Worm (Caenorhabditis elegans) whole organism, L4 larva: Measurements from ENCODE around the gene ref-2.

ENCODE experiments used
- F10B5.3 ChIP-seq: sonication (generic microtip); optimal IDR thresholded peaks from 2 replicates; lab custom pipeline; 2016; ENCODE audit warnings: mild to moderate bottlenecking, missing genetic modification characterization, missing compliant biosample characterization
- F49E8.2 ChIP-seq: sonication (generic microtip); optimal IDR thresholded peaks from 2 replicates; lab custom pipeline; 2016; ENCODE audit warnings: missing compliant biosample characterization, mild to moderate bottlenecking, missing genetic modification characterization, borderline replicate concordance
- T20F7.1 ChIP-seq: fragments of 200-800 bp; sonication (Bioruptor generic); optimal IDR thresholded peaks from 2 replicates; lab custom pipeline; 2018; ENCODE audit warnings: mild to moderate bottlenecking, missing genetic modification characterization, missing compliant biosample characterization
- Y75B8A.6 ChIP-seq: fragments of 200-800 bp; sonication (Bioruptor generic); IDR thresholded peaks from 2 replicates; pipeline ENCODE4 v1.3.6; 2022; ENCODE audit warnings: missing genetic modification reagents, missing genetic modification characterization, missing compliant biosample characterization
- ZK337.2 ChIP-seq: fragments of 200-800 bp; sonication (Bioruptor generic); IDR thresholded peaks from 2 replicates; pipeline ENCODE4 v1.3.6; 2022; ENCODE audit warnings: missing genetic modification reagents, missing genetic modification characterization, missing compliant biosample characterization
- ZK546.5 ChIP-seq, 2 experiments: sonication (generic microtip); optimal IDR thresholded peaks; 2 replicates each; lab custom pipeline; 2017; ENCODE audit warnings: missing biosample characterization in 2 of 2, missing genetic modification characterization in 2 of 2
- aha-1 ChIP-seq: fragments of 150-350 bp; peaks from one replicate; lab custom pipeline; 2014; ENCODE audit warnings: missing biosample characterization, missing genetic modification characterization
- ceh-28 ChIP-seq: fragments of 150-350 bp; optimal IDR thresholded peaks from 2 replicates; lab custom pipeline; 2014; ENCODE audit warnings: missing biosample characterization, missing genetic modification reagents, missing genetic modification characterization
- ceh-44 ChIP-seq: fragments of 200-800 bp; sonication (Bioruptor generic); IDR thresholded peaks from 2 replicates; pipeline ENCODE4 v1.3.6; 2022; ENCODE audit warnings: missing genetic modification reagents, missing genetic modification characterization, missing compliant biosample characterization
- daf-16 ChIP-seq, 3 experiments: sonication (generic microtip); optimal IDR thresholded peaks; 2 replicates each; lab custom pipeline; 2016 to 2017; ENCODE audit warnings: missing genetic modification characterization in 3 of 3, missing genetic modification reagents in 3 of 3, mild to moderate bottlenecking in 2 of 3, missing compliant biosample characterization in 2 of 3, missing biosample characterization in 1 of 3, moderate library complexity in 1 of 3
- dve-1 ChIP-seq: sonication (generic microtip); optimal IDR thresholded peaks from 2 replicates; lab custom pipeline; 2017; ENCODE audit warnings: antibody characterized with exemption, mild to moderate bottlenecking, missing genetic modification characterization, missing compliant biosample characterization; ENCODE audit not compliant: insufficient read depth
- fkh-10 ChIP-seq: fragments of 150-350 bp; optimal IDR thresholded peaks from 2 replicates; lab custom pipeline; 2014; ENCODE audit warnings: missing biosample characterization, missing genetic modification reagents, missing genetic modification characterization
- fos-1 ChIP-seq: fragments of 150-350 bp; optimal IDR thresholded peaks from 2 replicates; lab custom pipeline; 2014; ENCODE audit warnings: missing biosample characterization, missing genetic modification characterization
- hif-1 ChIP-seq, 2 experiments: sonication (generic microtip); optimal IDR thresholded peaks; 2 replicates each; lab custom pipeline; 2016 to 2017; ENCODE audit warnings: missing compliant biosample characterization in 2 of 2, missing genetic modification characterization in 2 of 2, missing genetic modification reagents in 2 of 2, missing genotype in 2 of 2, mild to moderate bottlenecking in 1 of 2
- hlh-30 ChIP-seq: sonication (generic microtip); optimal IDR thresholded peaks from 2 replicates; lab custom pipeline; 2017; ENCODE audit warnings: antibody characterized with exemption, mild to moderate bottlenecking, missing genetic modification characterization, missing compliant biosample characterization; ENCODE audit not compliant: insufficient read depth
- hmg-1.1 ChIP-seq: fragments of 200-800 bp; sonication (Bioruptor generic); IDR thresholded peaks from 2 replicates; pipeline ENCODE4 v1.3.6; 2022; ENCODE audit warnings: missing genetic modification reagents, missing genetic modification characterization, missing compliant biosample characterization
- lim-7 ChIP-seq: fragments of 200-800 bp; sonication (Bioruptor generic); IDR thresholded peaks from 2 replicates; pipeline ENCODE4 v1.3.6; 2022; ENCODE audit warnings: missing genetic modification characterization, missing compliant biosample characterization
- lin-1 ChIP-seq: fragments of 200-800 bp; sonication (Bioruptor generic); IDR thresholded peaks from 2 replicates; pipeline ENCODE4 v1.3.6; 2022; ENCODE audit warnings: missing genetic modification reagents, missing genetic modification characterization, missing compliant biosample characterization
- lin-13 ChIP-seq: fragments of 150-350 bp; optimal IDR thresholded peaks from 2 replicates; lab custom pipeline; 2014; ENCODE audit warnings: missing biosample characterization, missing genetic modification reagents, missing genetic modification characterization
- lin-38 ChIP-seq: fragments of 200-800 bp; sonication (Bioruptor generic); IDR thresholded peaks from 2 replicates; pipeline ENCODE4 v1.3.6; 2022; ENCODE audit warnings: missing genetic modification reagents, missing genetic modification characterization, missing compliant biosample characterization
- lsy-2 ChIP-seq, 2 experiments: fragments of 150-350 bp in 1 of 2; sonication (generic microtip) in 1 of 2; optimal IDR thresholded peaks; 2 replicates each; lab custom pipeline; 2014 to 2017; ENCODE audit warnings: missing biosample characterization in 2 of 2, missing genetic modification characterization in 2 of 2
- madf-5 ChIP-seq, 2 experiments: fragments of 200-800 bp; sonication (Bioruptor generic); IDR thresholded peaks; 2 replicates each; pipeline ENCODE4 v1.3.6; 2022; ENCODE audit warnings: missing compliant biosample characterization in 2 of 2, missing genetic modification characterization in 2 of 2
- madf-9 ChIP-seq: fragments of 200-800 bp; sonication (Bioruptor generic); conservative IDR thresholded peaks from 2 replicates; pipeline ENCODE4 v1.3.6; 2022; ENCODE audit warnings: missing genetic modification reagents, missing genetic modification characterization, missing compliant biosample characterization
- mdl-1 ChIP-seq, 2 experiments: fragments of 150-350 bp in 1 of 2; sonication (generic microtip) in 1 of 2; optimal IDR thresholded peaks; 2 replicates each; lab custom pipeline; 2014 to 2017; ENCODE audit warnings: missing biosample characterization in 2 of 2, missing genetic modification characterization in 2 of 2
- mes-2 ChIP-seq: sonication (generic microtip); optimal IDR thresholded peaks from 2 replicates; lab custom pipeline; 2016; ENCODE audit warnings: missing genotype, mild to moderate bottlenecking, missing genetic modification characterization, missing compliant biosample characterization; ENCODE audit not compliant: poor library complexity, severe bottlenecking
- mxl-2 ChIP-seq: fragments of 200-800 bp; sonication (Bioruptor generic); conservative IDR thresholded peaks from 2 replicates; pipeline ENCODE4 v1.3.6; 2022; ENCODE audit warnings: missing genetic modification reagents, missing genetic modification characterization, missing compliant biosample characterization
- mxl-3 ChIP-seq: fragments of 200-800 bp; sonication (Bioruptor generic); optimal IDR thresholded peaks from 2 replicates; lab custom pipeline; 2018; ENCODE audit warnings: mild to moderate bottlenecking, missing genetic modification characterization, missing compliant biosample characterization
- nhr-10 ChIP-seq: fragments of 150-350 bp; optimal IDR thresholded peaks from 2 replicates; lab custom pipeline; 2014; ENCODE audit warnings: missing biosample characterization, missing genetic modification characterization
- nhr-11 ChIP-seq: fragments of 150-350 bp; optimal IDR thresholded peaks from 2 replicates; lab custom pipeline; 2014; ENCODE audit warnings: missing biosample characterization, missing genetic modification characterization
- nhr-237 ChIP-seq: sonication (generic microtip); optimal IDR thresholded peaks from 2 replicates; lab custom pipeline; 2017; ENCODE audit warnings: missing biosample characterization, missing genetic modification characterization
- nhr-42 ChIP-seq: fragments of 200-800 bp; sonication (Bioruptor generic); IDR thresholded peaks from 2 replicates; pipeline ENCODE4 v1.3.6; 2022; ENCODE audit warnings: missing genetic modification characterization, missing compliant biosample characterization
- nhr-76 ChIP-seq: fragments of 150-350 bp; optimal IDR thresholded peaks from 2 replicates; lab custom pipeline; 2014; ENCODE audit warnings: missing biosample characterization, missing genetic modification characterization
- pha-4 ChIP-seq, 2 experiments: fragments of 150-350 bp in 1 of 2; fragments of 200-800 bp in 1 of 2; sonication (Bioruptor generic) in 1 of 2; IDR thresholded peaks in 1 of 2; optimal IDR thresholded peaks in 1 of 2; 2 replicates each; pipeline versions ENCODE4 v1.3.6 to Lab custom; 2014 to 2022; ENCODE audit warnings: missing genetic modification characterization in 2 of 2, missing genetic modification reagents in 2 of 2, missing biosample characterization in 1 of 2, missing compliant biosample characterization in 1 of 2
- pqm-1 ChIP-seq: sonication (generic microtip); optimal IDR thresholded peaks from 2 replicates; lab custom pipeline; 2017; ENCODE audit warnings: missing biosample characterization, missing genetic modification characterization
- rbr-2 ChIP-seq: sonication (generic microtip); optimal IDR thresholded peaks from 2 replicates; lab custom pipeline; 2016; ENCODE audit warnings: missing genotype, missing genetic modification characterization, missing compliant biosample characterization
- saeg-2 ChIP-seq: fragments of 200-800 bp; sonication (Bioruptor generic); IDR thresholded peaks from 2 replicates; pipeline ENCODE4 v1.3.6; 2022; ENCODE audit warnings: missing genetic modification reagents, missing genetic modification characterization, missing compliant biosample characterization
- snpc-4 ChIP-seq: fragments of 150-350 bp; optimal IDR thresholded peaks from 2 replicates; lab custom pipeline; 2014; ENCODE audit warnings: missing biosample characterization, missing genetic modification characterization
- spr-3 ChIP-seq: fragments of 200-800 bp; sonication (Bioruptor generic); optimal IDR thresholded peaks from 2 replicates; lab custom pipeline; 2018; ENCODE audit warnings: mild to moderate bottlenecking, missing genetic modification characterization, missing compliant biosample characterization
- unc-62 ChIP-seq, 3 experiments: fragments of 150-350 bp in 1 of 3; sonication (generic microtip); optimal IDR thresholded peaks in 2 of 3; peaks in 1 of 3; 1 replicate in 1 of 3; 2 replicates in 2 of 3; lab custom pipeline; 2014 to 2017; ENCODE audit warnings: missing biosample characterization in 3 of 3, missing genetic modification characterization in 3 of 3, missing genetic modification reagents in 3 of 3, missing genotype in 1 of 3
- vab-7 ChIP-seq: fragments of 200-800 bp; sonication (Bioruptor generic); IDR thresholded peaks from 2 replicates; pipeline ENCODE4 v1.3.6; 2022; ENCODE audit warnings: missing genetic modification reagents, missing genetic modification characterization, missing compliant biosample characterization
- zfp-3 ChIP-seq: fragments of 200-800 bp; sonication (Bioruptor generic); conservative IDR thresholded peaks from 2 replicates; pipeline ENCODE4 v1.3.6; 2022; ENCODE audit warnings: missing genetic modification reagents, missing genetic modification characterization, missing compliant biosample characterization
- zip-11 ChIP-seq: fragments of 200-800 bp; sonication (Bioruptor generic); IDR thresholded peaks from 2 replicates; pipeline ENCODE4 v1.3.6; 2022; ENCODE audit warnings: missing genetic modification characterization, missing compliant biosample characterization
- zip-2 ChIP-seq: fragments of 150-350 bp; optimal IDR thresholded peaks from 2 replicates; lab custom pipeline; 2014; ENCODE audit warnings: missing biosample characterization, missing genetic modification characterization
- ztf-11 ChIP-seq: fragments of 150-350 bp; optimal IDR thresholded peaks from 2 replicates; lab custom pipeline; 2014; ENCODE audit warnings: missing biosample characterization, missing genetic modification characterization
- ztf-7 ChIP-seq: fragments of 150-350 bp; optimal IDR thresholded peaks from 2 replicates; lab custom pipeline; 2014; ENCODE audit warnings: missing biosample characterization, missing genetic modification characterization

Gene ref-2

DNA sequence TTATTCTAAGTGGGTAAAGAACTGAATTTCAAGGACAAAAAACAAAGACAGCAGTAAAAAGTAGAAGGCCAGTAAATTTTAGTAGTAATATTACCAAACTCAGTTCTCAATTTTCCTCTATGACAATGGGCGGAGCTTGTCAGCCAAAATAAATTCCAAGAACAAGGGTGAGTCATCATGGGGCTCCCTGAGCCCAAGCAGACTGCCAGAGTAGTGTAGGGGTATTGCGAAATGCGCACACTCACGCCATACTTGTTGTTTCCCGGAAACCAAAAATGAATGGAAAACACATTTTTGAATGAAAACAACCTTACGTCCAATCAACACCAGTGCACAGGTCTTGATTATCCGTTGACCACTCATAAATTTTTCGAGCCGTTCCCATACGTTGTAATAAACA is 47.8 kb downstream of the ref-2 start (continued):
- TF ChIP-seq daf-16 (GFP tag; optimal IDR thresholded peaks at IDR 0.05; lab: Kevin White, UChicago) (no peak), daf-16 (tag; optimal IDR thresholded peaks at IDR 0.05; lab: Kevin White, UChicago) (peak; percentile 79), ZK546.5 (tag; optimal IDR thresholded peaks at IDR 0.05; lab: Kevin White, UChicago) (no peak), pqm-1 (tag; lab: Kevin White, UChicago) (no peak), vab-7 (GFP tag; lab: Robert Waterston, UW) (no peak), fkh-10 (GFP tag; lab: Kevin White, UChicago) (peak; percentile 38), zip-11 (GFP tag; lab: Robert Waterston, UW) (no peak), ceh-44 (GFP tag; lab: Robert Waterston, UW) (no peak), lin-13 (GFP tag; lab: Kevin White, UChicago) (no peak), mes-2 (tag; lab: Kevin White, UChicago) (no peak), nhr-237 (no peak), hmg-1.1 (GFP tag; lab: Robert Waterston, UW) (peak; percentile 41; the same call in 1 of the 2 replicates), unc-62 (GFP tag; optimal IDR thresholded peaks at IDR 0.05 in 1 of 2; lab: Kevin White, UChicago) (peak in 1 of 2 experiments; percentile 96), unc-62 (tag; optimal IDR thresholded peaks at IDR 0.05; lab: Kevin White, UChicago) (no peak), nhr-76 (tag; lab: Kevin White, UChicago) (no peak), mxl-3 (GFP tag; lab: Kevin White, UChicago) (peak; percentile 39), hif-1 (tag; optimal IDR thresholded peaks at IDR 0.05; lab: Kevin White, UChicago) (no peak), nhr-10 (tag; lab: Kevin White, UChicago) (no peak), saeg-2 (no peak), Y75B8A.6 (no peak), ztf-7 (tag; lab: Kevin White, UChicago) (no peak), aha-1 (peak; percentile 51), nhr-11 (tag; lab: Kevin White, UChicago) (peak; percentile 76), lim-7 (GFP tag; lab: Robert Waterston, UW) (no peak), madf-9 (GFP tag; lab: Robert Waterston, UW) (no peak), lin-1 (no peak), nhr-42 (GFP tag; lab: Robert Waterston, UW) (no peak), T20F7.1 (no peak), F10B5.3 (tag; lab: Kevin White, UChicago) (no peak), pha-4 (GFP tag; IDR thresholded peaks at IDR 0.05; lab: Robert Waterston, UW) (no peak), pha-4 (tag; optimal IDR thresholded peaks at IDR 0.05; lab: Kevin White, UChicago) (no peak), F49E8.2 (tag; lab: Kevin White, UChicago) (no peak), lin-38 (no peak), snpc-4 (tag; lab: Kevin White, UChicago) (no peak), ztf-11 (no peak)

DNA sequence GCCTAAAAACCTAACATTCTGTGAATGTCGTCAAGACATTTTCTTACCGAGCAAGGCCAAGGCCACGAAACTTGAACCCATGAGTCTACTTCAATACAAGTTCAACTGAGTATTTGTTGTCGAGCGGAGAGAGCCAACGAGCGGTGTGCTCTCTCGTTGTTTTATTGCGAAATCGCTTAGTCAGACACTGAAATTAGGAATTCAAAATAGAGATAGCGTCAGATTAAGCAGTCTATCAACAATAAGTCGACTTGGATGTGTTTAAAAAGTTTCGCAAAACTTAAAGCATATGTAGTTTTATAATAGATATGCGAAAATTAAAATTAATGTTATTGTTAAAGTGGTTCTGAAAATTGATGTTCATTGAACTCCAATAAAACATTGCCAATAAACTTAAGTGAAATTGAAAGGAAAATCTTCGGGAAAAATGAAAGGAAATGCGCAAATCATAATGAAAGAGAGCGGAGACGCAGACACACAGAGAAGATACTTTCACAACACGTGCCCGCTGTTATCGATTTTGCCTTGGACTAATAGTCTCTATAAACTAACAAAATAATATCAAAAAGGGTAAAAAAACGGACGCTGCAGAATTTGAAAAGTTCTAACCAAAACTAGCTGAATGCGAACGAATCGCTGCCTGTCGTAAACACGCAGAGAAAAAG is 49.5 kb downstream of the ref-2 start, which contains the start of gene ZK154.6:
Gene ZK154.6 (minus strand): TSS at position 187 of the 665 bp plus-strand sequence.
- no peak for TF ChIP-seq pqm-1 (tag; lab: Kevin White, UChicago)
- TF ChIP-seq zip-2 (tag; lab: Kevin White, UChicago): no peak
- TF ChIP-seq mdl-1 (tag; optimal IDR thresholded peaks at IDR 0.05; lab: Kevin White, UChicago): peak; percentile 80 to 86
- no peak for TF ChIP-seq T20F7.1
- no peak for TF ChIP-seq daf-16 (GFP tag; optimal IDR thresholded peaks at IDR 0.05; lab: Kevin White, UChicago)
- peak; percentile 32 for TF ChIP-seq daf-16 (tag; optimal IDR thresholded peaks at IDR 0.05; lab: Kevin White, UChicago)
- no peak for TF ChIP-seq zip-11 (GFP tag; lab: Robert Waterston, UW)
- no peak for TF ChIP-seq zfp-3
- TF ChIP-seq aha-1: peak; percentile 66
- no peak for TF ChIP-seq spr-3
- no peak for TF ChIP-seq fos-1 (tag; lab: Kevin White, UChicago)
- peak; percentile 79 for TF ChIP-seq hlh-30
- no peak for TF ChIP-seq ZK337.2 (GFP tag; lab: Robert Waterston, UW)
- peak in 1 of 2 experiments; percentile 39 for TF ChIP-seq lsy-2 (tag; optimal IDR thresholded peaks at IDR 0.05; lab: Kevin White, UChicago)
- peak; percentile 82 for TF ChIP-seq ceh-28
- peak; percentile 8 for TF ChIP-seq rbr-2
- peak; percentile 13 for TF ChIP-seq dve-1 (tag; lab: Kevin White, UChicago)
- TF ChIP-seq madf-5 (GFP tag; IDR thresholded peaks at IDR 0.05; lab: Robert Waterston, UW): 0 out of 4 replicates have a peak, but pooled peaks of 1 of the 2 experiments have one; percentile 18
- no peak for TF ChIP-seq mxl-2 (GFP tag; lab: Robert Waterston, UW)
- peak; percentile 54 for TF ChIP-seq mes-2 (tag; lab: Kevin White, UChicago)
- no peak; the same call in none of the 2 replicates for TF ChIP-seq hmg-1.1 (GFP tag; lab: Robert Waterston, UW)
- TF ChIP-seq unc-62 (GFP tag; optimal IDR thresholded peaks at IDR 0.05 in 1 of 2; lab: Kevin White, UChicago): peak in 1 of 2 experiments; percentile 54
- no peak for TF ChIP-seq unc-62 (tag; optimal IDR thresholded peaks at IDR 0.05; lab: Kevin White, UChicago)
- no peak for TF ChIP-seq F49E8.2 (tag; lab: Kevin White, UChicago)
